Fruit fly (Drosophila melanogaster): ENCODE data around the gene Serinc.
A peak's percentile ranks its signal among the peaks of the same experiment; 100 is the strongest.

The Serinc gene

DNA sequence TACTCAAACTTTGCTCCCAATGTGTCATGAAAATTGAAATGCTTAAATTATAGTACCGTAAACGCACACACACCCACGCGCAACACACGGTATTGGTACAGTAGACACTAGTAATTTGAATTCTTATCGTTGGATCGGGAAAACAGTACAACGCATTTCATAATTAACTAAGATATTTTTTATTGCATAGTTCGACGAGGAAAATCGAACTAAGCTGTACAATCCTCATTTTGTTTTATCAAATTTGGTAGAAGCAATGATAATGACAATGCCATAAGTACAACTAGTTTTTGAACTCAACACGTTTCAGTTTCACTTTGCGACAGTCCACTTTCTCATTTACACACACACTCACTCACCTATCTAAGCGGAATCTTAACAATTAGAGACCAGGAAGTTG, 31.8 kb upstream of the Serinc start (continued):
- TF ChIP-seq Hmx (GFP tag; optimal IDR thresholded peaks at IDR 0.05) (peak; percentile 5), Atf6 (GFP tag; IDR thresholded peaks at IDR 0.05) (peak; percentile 65; the same call in 1 of the 2 replicates), crc (GFP tag; optimal IDR thresholded peaks at IDR 0.05) (peak; percentile 12), CG1832 (GFP tag; optimal IDR thresholded peaks at IDR 0.05) (no peak), CG10209 (GFP tag; optimal IDR thresholded peaks at IDR 0.05) (peak; percentile 56), Hmr (GFP tag; optimal IDR thresholded peaks at IDR 0.05) (peak; percentile 71), CG8944 (GFP tag; optimal IDR thresholded peaks at IDR 0.05) (peak; percentile 66), CG11695 (GFP tag; IDR thresholded peaks at IDR 0.05) (0 out of 3 replicates have a peak, but pooled peaks have one; percentile 44), CG7271 (tag; optimal IDR thresholded peaks at IDR 0.05) (no peak), CG2202 (tag; optimal IDR thresholded peaks at IDR 0.05) (peak; percentile 28), fru (optimal IDR thresholded peaks at IDR 0.05) (no peak), CG6683 (GFP tag; optimal IDR thresholded peaks at IDR 0.05) (peak; percentile 28), B-H1 (GFP tag; IDR thresholded peaks at IDR 0.05) (no peak), CG14667 (GFP tag; IDR thresholded peaks at IDR 0.05) (peak; percentile 44; the same call in 1 of the 2 replicates), croc (GFP tag; conservative IDR thresholded peaks at IDR 0.05) (peak; percentile 38; the same call in 1 of the 3 replicates), CG4424 (GFP tag; optimal IDR thresholded peaks at IDR 0.05) (peak; percentile 52), CG34376 (GFP tag; optimal IDR thresholded peaks at IDR 0.05) (no peak), gro (GFP tag; optimal IDR thresholded peaks at IDR 0.05) (peak; percentile 83), CG12219 (GFP tag; optimal IDR thresholded peaks at IDR 0.05) (peak; percentile 65), CG32532 (GFP tag; IDR thresholded peaks at IDR 0.05) (peak; percentile 74), scrt (GFP tag; optimal IDR thresholded peaks at IDR 0.05) (no peak), pho (GFP tag; optimal IDR thresholded peaks at IDR 0.05) (peak; percentile 59), HmgD (GFP tag; optimal IDR thresholded peaks at IDR 0.05) (no peak), slou (GFP tag; optimal IDR thresholded peaks at IDR 0.05) (no peak), tin (GFP tag; optimal IDR thresholded peaks at IDR 0.05) (peak; percentile 63), NC2α (GFP tag; optimal IDR thresholded peaks at IDR 0.05) (peak; percentile 4), sima (GFP tag; optimal IDR thresholded peaks at IDR 0.05) (no peak), tap (tag; optimal IDR thresholded peaks at IDR 0.05) (peak; percentile 75), unc-4 (GFP tag; IDR thresholded peaks at IDR 0.05; ENCODE audit: partially characterized antibody) (no peak), dm (GFP tag; optimal IDR thresholded peaks at IDR 0.05) (peak; percentile 57), CG13775 (GFP tag; optimal IDR thresholded peaks at IDR 0.05) (peak; percentile 56), CG9932 (GFP tag; IDR thresholded peaks at IDR 0.05) (peak; percentile 79), ttk (GFP tag; IDR thresholded peaks at IDR 0.05) (0 out of 2 replicates have a peak, but pooled peaks have one; percentile 44), luna (GFP tag; optimal IDR thresholded peaks at IDR 0.05) (no peak), fd3F (GFP tag; optimal IDR thresholded peaks at IDR 0.05) (peak; percentile 64), CHES-1-like (GFP tag; optimal IDR thresholded peaks at IDR 0.05) (peak; percentile 50), mam (GFP tag; optimal IDR thresholded peaks at IDR 0.05) (peak; percentile 63), CG8924 (tag; optimal IDR thresholded peaks at IDR 0.05) (peak; percentile 71), Meics (GFP tag; optimal IDR thresholded peaks at IDR 0.05) (peak; percentile 69), CG17359 (tag; optimal IDR thresholded peaks at IDR 0.05) (peak; percentile 77), Poxn (GFP tag; IDR thresholded peaks at IDR 0.05) (peak; percentile 29; the same call in 1 of the 2 replicates), CG43689 (GFP tag; IDR thresholded peaks at IDR 0.05) (0 out of 2 replicates have a peak, but pooled peaks have one; percentile 14), hbn (GFP tag; IDR thresholded peaks at IDR 0.05; ENCODE audit: partially characterized antibody) (no peak), Dek (tag; optimal IDR thresholded peaks at IDR 0.05) (peak; percentile 74), C15 (GFP tag; IDR thresholded peaks at IDR 0.05) (no peak), CG8765 (GFP tag; IDR thresholded peaks at IDR 0.05) (no peak), CG34224 (GFP tag; IDR thresholded peaks at IDR 0.05; ENCODE audit: partially characterized antibody) (no peak), CG31224 (GFP tag; IDR thresholded peaks at IDR 0.05) (peak; percentile 42), insv (GFP tag; optimal IDR thresholded peaks at IDR 0.05) (no peak), dimm (GFP tag; IDR thresholded peaks at IDR 0.05) (no peak), CG30403 (GFP tag; optimal IDR thresholded peaks at IDR 0.05) (peak; percentile 71), tgo (GFP tag; IDR thresholded peaks at IDR 0.05) (peak; percentile 58)

Measured in whole organism, embryonic.